Fruit fly (Drosophila melanogaster): Measurements from ENCODE around the gene CG6310.

The CG6310 gene

DNA sequence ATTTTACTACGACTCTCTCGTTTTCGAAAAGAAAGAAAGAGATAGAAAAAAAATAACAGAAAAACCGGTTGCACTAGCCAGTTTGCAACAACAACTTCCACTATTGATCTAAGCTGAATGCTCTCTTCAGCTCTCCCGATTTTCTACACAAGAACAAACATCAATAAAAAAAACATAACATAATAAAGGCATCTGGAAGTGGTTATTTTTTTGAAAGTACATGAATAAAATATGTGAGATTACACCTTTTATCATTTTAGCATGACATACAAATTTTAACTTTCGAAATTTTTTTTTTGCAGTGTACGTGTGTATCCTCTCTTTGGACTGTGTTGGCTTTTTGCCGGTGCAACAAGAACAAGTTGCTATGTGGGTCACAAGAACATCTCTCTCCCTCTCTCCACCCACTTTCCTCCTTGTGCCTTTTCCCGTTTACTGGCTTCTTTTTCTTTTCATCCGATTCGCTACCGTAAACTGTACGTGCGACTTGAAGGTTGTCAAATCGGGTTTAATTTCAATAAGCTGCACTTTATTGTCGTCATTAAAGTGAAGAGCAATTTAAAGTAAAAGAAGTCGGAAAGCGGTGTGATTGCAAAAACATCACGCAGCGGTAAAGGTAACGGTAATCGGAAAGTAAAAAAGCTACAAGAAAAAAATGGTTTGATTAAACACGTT is 15.0 kb upstream of the CG6310 start (continued):
- TF ChIP-seq Kr (GFP tag; optimal IDR thresholded peaks at IDR 0.05): peak; percentile 82
- peak; percentile 98 for TF ChIP-seq Ets65A (GFP tag)
- TF ChIP-seq CG8765 (GFP tag; IDR thresholded peaks at IDR 0.05): peak; percentile 87
- TF ChIP-seq sima (GFP tag; optimal IDR thresholded peaks at IDR 0.05): peak; percentile 91
- peak; percentile 95 for TF ChIP-seq bcd (GFP tag; optimal IDR thresholded peaks at IDR 0.05)
- peak; percentile 98 for TF ChIP-seq HLH3B (GFP tag; IDR thresholded peaks at IDR 0.05)
- TF ChIP-seq lmd (GFP tag; IDR thresholded peaks at IDR 0.05): peak; percentile 95
- TF ChIP-seq dpn (GFP tag; optimal IDR thresholded peaks at IDR 0.05): peak; percentile 97
- TF ChIP-seq Max (GFP tag; optimal IDR thresholded peaks at IDR 0.05): peak; percentile 96
- TF ChIP-seq salm (tag; optimal IDR thresholded peaks at IDR 0.05): peak; percentile 96
- TF ChIP-seq CG8359 (GFP tag; optimal IDR thresholded peaks at IDR 0.05; ENCODE audit: borderline replicate concordance): peak; percentile 88
- peak; percentile 96 for TF ChIP-seq CG2875 (GFP tag; optimal IDR thresholded peaks at IDR 0.05)
- TF ChIP-seq CG30403 (GFP tag; optimal IDR thresholded peaks at IDR 0.05): peak; percentile 96
- TF ChIP-seq Fer2 (tag; optimal IDR thresholded peaks at IDR 0.05): peak; percentile 58
- TF ChIP-seq onecut (GFP tag; IDR thresholded peaks at IDR 0.05): peak; percentile 91
- no peak for TF ChIP-seq CG6791 (GFP tag; IDR thresholded peaks at IDR 0.05; ENCODE audit: partially characterized antibody)
- TF ChIP-seq chif (GFP tag; optimal IDR thresholded peaks at IDR 0.05): peak; percentile 98
- TF ChIP-seq Mrtf (GFP tag; IDR thresholded peaks at IDR 0.05): peak; percentile 93
- no peak for TF ChIP-seq CG2129 (GFP tag; IDR thresholded peaks at IDR 0.05; ENCODE audit: partially characterized antibody)
- TF ChIP-seq hb (GFP tag; IDR thresholded peaks at IDR 0.05; ENCODE audit: partially characterized antibody): no peak
- TF ChIP-seq slp2 (GFP tag; optimal IDR thresholded peaks at IDR 0.05): peak; percentile 96
- TF ChIP-seq ewg (GFP tag; optimal IDR thresholded peaks at IDR 0.05): peak; percentile 93
- peak; percentile 94 for TF ChIP-seq CG12299 (tag; optimal IDR thresholded peaks at IDR 0.05)
- peak; percentile 98 for TF ChIP-seq nmo (GFP tag; optimal IDR thresholded peaks at IDR 0.05)
- peak; percentile 98 for TF ChIP-seq gem (tag; optimal IDR thresholded peaks at IDR 0.05)
- peak; percentile 46 for TF ChIP-seq CG9797 (GFP tag; optimal IDR thresholded peaks at IDR 0.05)
- peak; percentile 95 for TF ChIP-seq CG10147 (GFP tag; optimal IDR thresholded peaks at IDR 0.05)
- peak; percentile 90 for TF ChIP-seq CG4282 (GFP tag; optimal IDR thresholded peaks at IDR 0.05)
- TF ChIP-seq Ravus (GFP tag; IDR thresholded peaks at IDR 0.05): peak; percentile 80
- peak; percentile 96 for TF ChIP-seq Nf-YA (GFP tag; IDR thresholded peaks at IDR 0.05)
- peak; percentile 96 for TF ChIP-seq ranshi (GFP tag; IDR thresholded peaks at IDR 0.05)
- peak; percentile 95 for TF ChIP-seq tgo (GFP tag; IDR thresholded peaks at IDR 0.05)
- no peak for TF ChIP-seq CG42726 (GFP tag; IDR thresholded peaks at IDR 0.05; ENCODE audit: partially characterized antibody)
- TF ChIP-seq CG7372 (GFP tag; IDR thresholded peaks at IDR 0.05): peak; percentile 91
- TF ChIP-seq tin (GFP tag; optimal IDR thresholded peaks at IDR 0.05): peak; percentile 97
- TF ChIP-seq CG31441 (GFP tag; IDR thresholded peaks at IDR 0.05): peak; percentile 97
- no peak for TF ChIP-seq h (optimal IDR thresholded peaks at IDR 0.05)
- TF ChIP-seq sug (tag; optimal IDR thresholded peaks at IDR 0.05): peak; percentile 75
- TF ChIP-seq CG17361 (GFP tag; IDR thresholded peaks at IDR 0.05): peak; percentile 97
- peak; percentile 95 for TF ChIP-seq ATbp (GFP tag; optimal IDR thresholded peaks at IDR 0.05)
- TF ChIP-seq Sry-δ (GFP tag; optimal IDR thresholded peaks at IDR 0.05): peak; percentile 72
- TF ChIP-seq CG17186 (GFP tag; optimal IDR thresholded peaks at IDR 0.05): peak; percentile 82
- TF ChIP-seq pita (GFP tag; optimal IDR thresholded peaks at IDR 0.05): no peak
- TF ChIP-seq CG18599 (GFP tag; optimal IDR thresholded peaks at IDR 0.05): peak; percentile 92
- TF ChIP-seq bab2 (GFP tag; optimal IDR thresholded peaks at IDR 0.05): peak; percentile 96
- peak; percentile 84 for TF ChIP-seq CG2116 (GFP tag; optimal IDR thresholded peaks at IDR 0.05)
- peak; percentile 95 for TF ChIP-seq CG1233 (GFP tag; optimal IDR thresholded peaks at IDR 0.05)
- peak; percentile 81 for TF ChIP-seq CG3281 (GFP tag; optimal IDR thresholded peaks at IDR 0.05)
- peak; percentile 90 for TF ChIP-seq ac (GFP tag; optimal IDR thresholded peaks at IDR 0.05)
- TF ChIP-seq ftz-f1 (GFP tag; optimal IDR thresholded peaks at IDR 0.05): no peak
